Worm (Caenorhabditis elegans): Measurements from ENCODE around the gene C01G5.4.

C01G5.4 gene

DNA sequence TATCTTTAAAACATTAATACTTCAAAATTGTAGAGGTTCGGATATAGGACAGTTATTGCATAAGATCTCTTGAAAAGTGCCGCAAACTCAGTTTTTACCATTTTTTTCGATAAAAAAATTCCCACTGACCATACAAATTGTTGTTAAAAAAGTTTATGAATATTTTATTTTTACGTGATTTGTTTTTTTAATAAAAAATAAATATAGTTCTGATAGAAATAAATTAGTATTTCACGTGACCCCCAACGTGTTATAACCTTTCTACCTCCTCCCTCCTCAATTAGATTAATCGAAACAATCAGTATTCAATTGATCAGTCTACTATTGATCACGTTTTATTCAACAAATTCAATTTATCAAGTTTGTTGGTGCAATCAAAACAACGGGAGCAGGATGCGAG lies at the start of gene C01G5.4:
TSS of gene C01G5.4 (plus strand) at position 301 of the 400 bp plus-strand sequence.
- TF ChIP-seq ceh-83 (GFP tag; optimal IDR thresholded peaks at IDR 0.05) (no peak), sem-2 (GFP tag; optimal IDR thresholded peaks at IDR 0.05) (no peak), sptf-1 (tag; optimal IDR thresholded peaks at IDR 0.05) (no peak), unc-120 (tag; optimal IDR thresholded peaks at IDR 0.05; ENCODE audit: poor library complexity, severe bottlenecking) (no peak), mab-5 (tag; optimal IDR thresholded peaks at IDR 0.05) (no peak), pha-4 (tag; optimal IDR thresholded peaks at IDR 0.05) (no peak), elt-3 (tag; optimal IDR thresholded peaks at IDR 0.05) (no peak), ham-2 (GFP tag; optimal IDR thresholded peaks at IDR 0.05) (no peak), tbx-8 (GFP tag; optimal IDR thresholded peaks at IDR 0.05) (no peak), flh-1 (GFP tag; optimal IDR thresholded peaks at IDR 0.05) (no peak), unc-62 (GFP tag; optimal IDR thresholded peaks at IDR 0.05) (no peak)

DNA sequence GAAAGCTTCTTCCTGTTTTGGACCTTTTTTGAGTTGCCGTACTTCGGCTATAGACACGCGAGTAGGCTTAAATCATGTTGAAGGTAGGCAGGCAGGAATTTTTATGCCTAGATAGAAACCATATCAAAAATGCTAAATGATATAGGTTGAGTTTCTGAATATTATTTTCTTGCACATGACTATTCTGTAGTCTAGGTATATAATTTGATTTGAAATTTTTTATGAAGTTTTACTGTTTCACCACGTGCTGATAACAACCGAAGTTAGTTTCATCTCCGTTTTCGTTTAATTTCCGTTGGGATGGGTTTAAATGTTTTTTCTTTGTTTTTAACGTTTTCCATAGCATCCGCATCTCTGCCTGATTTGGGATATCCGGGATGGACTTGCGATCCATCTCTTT lies 44.5 kb upstream of the C01G5.4 start, which contains the start of gene Y73B6BL.37:
TSS of gene Y73B6BL.37 (plus strand) at position 301 of the 400 bp plus-strand sequence.
- TF ChIP-seq pha-4 (tag; optimal IDR thresholded peaks at IDR 0.05) (no peak), zip-8 (tag; optimal IDR thresholded peaks at IDR 0.05) (no peak), lin-32 (GFP tag; optimal IDR thresholded peaks at IDR 0.05) (no peak), mep-1 (tag; optimal IDR thresholded peaks at IDR 0.05) (no peak), unc-39 (tag; optimal IDR thresholded peaks at IDR 0.05) (no peak), ztf-11 (tag; optimal IDR thresholded peaks at IDR 0.05) (no peak), hlh-1 (tag; optimal IDR thresholded peaks at IDR 0.05) (no peak), bed-3 (GFP tag; optimal IDR thresholded peaks at IDR 0.05) (no peak), nhr-237 (tag; optimal IDR thresholded peaks at IDR 0.05) (no peak), ceh-83 (GFP tag; optimal IDR thresholded peaks at IDR 0.05) (no peak), ceh-43 (GFP tag; optimal IDR thresholded peaks at IDR 0.05) (no peak), elt-1 (tag; optimal IDR thresholded peaks at IDR 0.05; ENCODE audit: borderline replicate concordance, insufficient read depth) (no peak), elt-3 (tag; optimal IDR thresholded peaks at IDR 0.05) (no peak), mab-5 (tag; optimal IDR thresholded peaks at IDR 0.05) (no peak), tbx-8 (GFP tag; optimal IDR thresholded peaks at IDR 0.05) (no peak), mls-2 (tag; optimal IDR thresholded peaks at IDR 0.05) (no peak), flh-1 (GFP tag; optimal IDR thresholded peaks at IDR 0.05) (no peak), nhr-2 (tag; optimal IDR thresholded peaks at IDR 0.05) (no peak)

DNA sequence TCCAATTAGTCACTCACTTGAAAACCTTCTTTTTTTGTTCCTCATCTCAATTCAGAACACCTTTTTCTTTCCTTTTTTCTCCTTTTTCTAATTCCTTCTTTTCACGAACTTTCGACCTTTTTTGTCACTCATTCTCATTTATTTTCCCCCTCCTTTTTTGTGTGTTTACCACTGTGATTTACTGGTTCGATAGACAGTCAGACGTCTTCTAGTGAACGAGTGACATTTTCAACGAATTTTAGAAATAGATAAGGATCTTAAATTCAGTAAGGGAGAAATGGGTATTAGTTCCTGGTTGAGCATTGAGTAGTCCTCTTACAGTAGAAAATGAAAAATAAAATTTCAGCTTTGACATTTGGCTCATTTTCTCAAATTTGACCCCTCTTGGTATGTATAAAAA lies 39.6 kb upstream of the C01G5.4 start:
- no peak for TF ChIP-seq ceh-43 (GFP tag; optimal IDR thresholded peaks at IDR 0.05)
- TF ChIP-seq tbx-8 (GFP tag; optimal IDR thresholded peaks at IDR 0.05) = no peak

DNA sequence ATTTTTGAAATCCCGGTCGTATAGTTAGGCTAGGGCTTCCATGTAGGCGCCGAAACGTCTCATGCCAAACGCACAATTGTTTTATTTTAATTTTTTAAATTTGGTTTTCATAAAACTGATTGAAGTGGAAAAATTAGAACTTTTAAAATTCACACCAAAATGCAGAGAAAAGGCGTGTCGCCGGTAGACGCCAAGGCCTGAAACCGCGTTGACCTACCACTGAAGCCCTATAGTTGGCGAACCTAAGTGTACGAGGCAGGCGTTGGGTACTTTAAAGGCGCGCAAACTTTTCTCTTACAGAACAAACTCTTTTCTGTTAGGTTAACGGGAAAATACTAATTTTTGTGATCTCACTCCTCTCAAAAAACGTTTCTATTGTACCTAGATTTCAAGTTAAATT lies 38.3 kb upstream of the C01G5.4 start, which contains the start of gene Y73B6BL.44:
TSS of gene Y73B6BL.44 (plus strand) at position 301 of the 400 bp plus-strand sequence.
- no peak for TF ChIP-seq ztf-11 (tag; optimal IDR thresholded peaks at IDR 0.05)
- no peak for TF ChIP-seq nhr-28 (tag; optimal IDR thresholded peaks at IDR 0.05)
- TF ChIP-seq mep-1 (tag; optimal IDR thresholded peaks at IDR 0.05) = no peak
- no peak for TF ChIP-seq sptf-1 (tag; optimal IDR thresholded peaks at IDR 0.05)
- TF ChIP-seq lsy-2 (tag; optimal IDR thresholded peaks at IDR 0.05) = no peak
- no peak for TF ChIP-seq cnd-1 (tag; optimal IDR thresholded peaks at IDR 0.05)
- TF ChIP-seq bed-3 (GFP tag; optimal IDR thresholded peaks at IDR 0.05) = no peak

DNA sequence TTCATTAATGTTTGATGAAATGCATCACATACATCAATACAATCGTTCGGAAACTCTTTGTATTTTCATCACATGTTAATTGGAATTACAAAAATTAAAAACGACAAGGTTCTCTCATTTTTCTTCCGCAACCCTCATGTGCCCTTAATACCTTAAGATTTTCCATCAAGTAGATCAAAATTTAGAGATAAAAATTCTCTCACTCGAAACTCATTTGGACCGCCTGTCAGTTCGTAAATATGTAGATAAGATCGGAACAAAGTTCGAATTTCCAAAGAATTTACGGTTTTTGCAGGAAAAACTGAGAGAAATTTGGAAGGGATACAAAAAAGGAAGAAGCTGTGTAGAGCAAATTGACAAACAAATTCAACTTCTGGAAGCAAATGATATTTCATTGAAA lies 35.4 kb upstream of the C01G5.4 start:
- TF ChIP-seq cnd-1 (tag; optimal IDR thresholded peaks at IDR 0.05) (no peak), nhr-76 (tag; optimal IDR thresholded peaks at IDR 0.05) (no peak), snpc-4 (tag; optimal IDR thresholded peaks at IDR 0.05) (no peak), ztf-11 (tag; optimal IDR thresholded peaks at IDR 0.05) (no peak), unc-39 (tag; optimal IDR thresholded peaks at IDR 0.05) (no peak), drap-1 (GFP tag; optimal IDR thresholded peaks at IDR 0.05) (no peak), zip-8 (tag; optimal IDR thresholded peaks at IDR 0.05) (no peak), sptf-1 (tag; optimal IDR thresholded peaks at IDR 0.05) (no peak), M03D4.4 (tag; optimal IDR thresholded peaks at IDR 0.05) (no peak), lin-32 (GFP tag; optimal IDR thresholded peaks at IDR 0.05) (no peak), elt-1 (tag; optimal IDR thresholded peaks at IDR 0.05; ENCODE audit: borderline replicate concordance, insufficient read depth) (no peak), ceh-39 (tag; optimal IDR thresholded peaks at IDR 0.05) (no peak), pha-4 (tag; optimal IDR thresholded peaks at IDR 0.05) (no peak), mls-2 (tag; optimal IDR thresholded peaks at IDR 0.05) (no peak), ces-1 (GFP tag; optimal IDR thresholded peaks at IDR 0.05) (no peak), lsy-2 (tag; optimal IDR thresholded peaks at IDR 0.05) (no peak), lin-13 (tag; optimal IDR thresholded peaks at IDR 0.05) (no peak), mab-5 (tag; optimal IDR thresholded peaks at IDR 0.05) (no peak), blmp-1 (tag; optimal IDR thresholded peaks at IDR 0.05) (no peak)

Data from whole organism, mixed stage, embryonic.